Worm (Caenorhabditis elegans) whole organism, L2 larva: ENCODE measurements around the gene C17B7.9.

Experiments used
- C34F6.9 ChIP-seq: fragments of 150-350 bp; optimal IDR thresholded peaks from 2 replicates; lab custom pipeline; 2014; ENCODE audit warnings: missing biosample characterization, missing genetic modification characterization
- F13H6.1 ChIP-seq: sonication (generic microtip); optimal IDR thresholded peaks from 2 replicates; lab custom pipeline; 2016; ENCODE audit warnings: missing genetic modification characterization, missing compliant biosample characterization
- R02D3.7 ChIP-seq: fragments of 150-350 bp; optimal IDR thresholded peaks from 2 replicates; lab custom pipeline; 2014; ENCODE audit warnings: missing biosample characterization, missing genetic modification characterization
- Y55F3AM.14 ChIP-seq: fragments of 200-800 bp; sonication (Bioruptor generic); optimal IDR thresholded peaks from 2 replicates; lab custom pipeline; 2018; ENCODE audit warnings: mild to moderate bottlenecking, missing genetic modification characterization, missing compliant biosample characterization
- ZK546.5 ChIP-seq: sonication (generic microtip); optimal IDR thresholded peaks from 2 replicates; lab custom pipeline; 2017; ENCODE audit warnings: missing biosample characterization, missing genetic modification characterization
- alr-1 ChIP-seq: fragments of 150-350 bp; optimal IDR thresholded peaks from 2 replicates; lab custom pipeline; 2014; ENCODE audit warnings: missing biosample characterization, missing genetic modification characterization
- aly-2 ChIP-seq: fragments of 150-350 bp; optimal IDR thresholded peaks from 2 replicates; lab custom pipeline; 2014; ENCODE audit warnings: missing biosample characterization, missing genetic modification characterization
- ama-1 ChIP-seq: fragments of 150-350 bp; optimal IDR thresholded peaks from 2 replicates; lab custom pipeline; 2018; ENCODE audit warnings: inconsistent platforms
- blmp-1 ChIP-seq: sonication (generic microtip); optimal IDR thresholded peaks from 2 replicates; lab custom pipeline; 2017; ENCODE audit warnings: missing genetic modification characterization, mild to moderate bottlenecking, missing compliant biosample characterization, antibody characterized with exemption, moderate library complexity; ENCODE audit not compliant: insufficient read depth
- ceh-16 ChIP-seq: fragments of 150-350 bp; optimal IDR thresholded peaks from 2 replicates; lab custom pipeline; 2014; ENCODE audit warnings: missing biosample characterization, missing genetic modification characterization
- ceh-82 ChIP-seq: fragments of 150-350 bp; optimal IDR thresholded peaks from 2 replicates; lab custom pipeline; 2014; ENCODE audit warnings: missing biosample characterization, missing genetic modification characterization
- crh-2 ChIP-seq: sonication (generic microtip); optimal IDR thresholded peaks from 2 replicates; lab custom pipeline; 2017; ENCODE audit warnings: missing biosample characterization, missing genetic modification characterization
- dmd-4 ChIP-seq: sonication (generic microtip); optimal IDR thresholded peaks from 2 replicates; lab custom pipeline; 2017; ENCODE audit warnings: missing biosample characterization, missing genetic modification characterization
- egl-27 ChIP-seq: sonication (generic microtip); optimal IDR thresholded peaks from 3 replicates; lab custom pipeline; 2017; ENCODE audit warnings: missing biosample characterization, missing genetic modification reagents, missing genetic modification characterization
- elt-1 ChIP-seq: fragments of 150-350 bp; optimal IDR thresholded peaks from 2 replicates; lab custom pipeline; 2014; ENCODE audit warnings: missing biosample characterization, missing genetic modification characterization
- elt-3 ChIP-seq: sonication (generic microtip); optimal IDR thresholded peaks from 2 replicates; lab custom pipeline; 2017; ENCODE audit warnings: missing biosample characterization, missing genetic modification characterization
- fos-1 ChIP-seq: fragments of 150-350 bp; optimal IDR thresholded peaks from 2 replicates; lab custom pipeline; 2014; ENCODE audit warnings: missing biosample characterization, missing genetic modification characterization
- gmeb-1 ChIP-seq: fragments of 150-350 bp; optimal IDR thresholded peaks from 2 replicates; lab custom pipeline; 2014; ENCODE audit warnings: missing biosample characterization, missing genetic modification characterization
- lin-11 ChIP-seq: fragments of 150-350 bp; sonication (generic microtip); optimal IDR thresholded peaks from 2 replicates; lab custom pipeline; 2014; ENCODE audit warnings: missing biosample characterization, missing genetic modification characterization, inconsistent platforms, mixed read lengths
- lin-13 ChIP-seq: fragments of 150-350 bp; optimal IDR thresholded peaks from 2 replicates; lab custom pipeline; 2014; ENCODE audit warnings: missing biosample characterization, missing genetic modification reagents, missing genetic modification characterization
- lin-39 ChIP-seq: fragments of 150-350 bp; optimal IDR thresholded peaks from 2 replicates; lab custom pipeline; 2014; ENCODE audit warnings: missing biosample characterization, missing genetic modification reagents, missing genetic modification characterization
- lsy-2 ChIP-seq, 2 experiments: fragments of 150-350 bp in 1 of 2; sonication (generic microtip) in 1 of 2; optimal IDR thresholded peaks; 2 replicates each; lab custom pipeline; 2014 to 2017; ENCODE audit warnings: missing biosample characterization in 2 of 2, missing genetic modification characterization in 2 of 2
- mab-5 ChIP-seq: fragments of 150-350 bp; optimal IDR thresholded peaks from 2 replicates; lab custom pipeline; 2014; ENCODE audit warnings: missing biosample characterization, missing genetic modification characterization
- mbf-1 ChIP-seq: sonication (generic microtip); optimal IDR thresholded peaks from 2 replicates; lab custom pipeline; 2017; ENCODE audit warnings: missing biosample characterization, missing genetic modification characterization
- mdl-1 ChIP-seq, 2 experiments: fragments of 150-350 bp in 1 of 2; sonication (generic microtip) in 1 of 2; optimal IDR thresholded peaks; 2 replicates each; lab custom pipeline; 2017; ENCODE audit warnings: missing biosample characterization in 2 of 2, missing genetic modification characterization in 2 of 2
- nhr-10 ChIP-seq: sonication (generic microtip); optimal IDR thresholded peaks from 2 replicates; lab custom pipeline; 2017; ENCODE audit warnings: missing biosample characterization, missing genetic modification characterization
- nhr-11 ChIP-seq: fragments of 150-350 bp; optimal IDR thresholded peaks from 2 replicates; lab custom pipeline; 2014; ENCODE audit warnings: missing biosample characterization, missing genetic modification characterization
- nhr-12 ChIP-seq: fragments of 150-350 bp; optimal IDR thresholded peaks from 2 replicates; lab custom pipeline; 2014; ENCODE audit warnings: missing biosample characterization, missing genetic modification characterization
- nhr-129 ChIP-seq: fragments of 150-350 bp; optimal IDR thresholded peaks from 2 replicates; lab custom pipeline; 2014; ENCODE audit warnings: missing biosample characterization, missing genetic modification characterization
- nhr-21 ChIP-seq: fragments of 150-350 bp; optimal IDR thresholded peaks from 2 replicates; lab custom pipeline; 2014; ENCODE audit warnings: missing biosample characterization, missing genetic modification characterization
- nhr-23 ChIP-seq: fragments of 150-350 bp; optimal IDR thresholded peaks from 2 replicates; lab custom pipeline; 2014; ENCODE audit warnings: missing biosample characterization, missing genetic modification reagents, missing genetic modification characterization
- nhr-237 ChIP-seq: fragments of 150-350 bp; optimal IDR thresholded peaks from 2 replicates; lab custom pipeline; 2014; ENCODE audit warnings: missing biosample characterization, missing genetic modification characterization
- nhr-25 ChIP-seq: fragments of 150-350 bp; sonication (generic microtip); optimal IDR thresholded peaks from 3 replicates; lab custom pipeline; 2014; ENCODE audit warnings: missing biosample characterization, missing genetic modification characterization
- nhr-6 ChIP-seq: fragments of 150-350 bp; optimal IDR thresholded peaks from 2 replicates; lab custom pipeline; 2014; ENCODE audit warnings: missing biosample characterization, missing genetic modification characterization
- nhr-77 ChIP-seq: fragments of 150-350 bp; optimal IDR thresholded peaks from 2 replicates; lab custom pipeline; 2014; ENCODE audit warnings: missing biosample characterization, missing genetic modification characterization
- peb-1 ChIP-seq: fragments of 150-350 bp; optimal IDR thresholded peaks from 2 replicates; lab custom pipeline; 2014; ENCODE audit warnings: missing biosample characterization, missing genetic modification characterization
- sem-4 ChIP-seq: fragments of 150-350 bp; optimal IDR thresholded peaks from 2 replicates; lab custom pipeline; 2014; ENCODE audit warnings: missing biosample characterization, missing genetic modification reagents, missing genetic modification characterization
- skn-1 ChIP-seq: sonication (generic microtip); optimal IDR thresholded peaks from 2 replicates; lab custom pipeline; 2017; ENCODE audit warnings: missing biosample characterization, missing genetic modification characterization
- sma-3 ChIP-seq: sonication (generic microtip); optimal IDR thresholded peaks from 2 replicates; lab custom pipeline; 2016; ENCODE audit warnings: missing genetic modification reagents, missing genetic modification characterization, missing compliant biosample characterization
- sma-9 ChIP-seq, 2 experiments: fragments of 150-350 bp in 1 of 2; sonication (generic microtip) in 1 of 2; optimal IDR thresholded peaks; 2 replicates each; lab custom pipeline; 2014 to 2016; ENCODE audit warnings: missing genetic modification characterization in 2 of 2, mild to moderate bottlenecking in 1 of 2, missing biosample characterization in 1 of 2, missing compliant biosample characterization in 1 of 2, missing genetic modification reagents in 1 of 2, moderate library complexity in 1 of 2
- snpc-4 ChIP-seq: fragments of 150-350 bp; optimal IDR thresholded peaks from 2 replicates; lab custom pipeline; 2014; ENCODE audit warnings: missing biosample characterization, missing genetic modification characterization
- unc-39 ChIP-seq: fragments of 150-350 bp; optimal IDR thresholded peaks from 2 replicates; lab custom pipeline; 2014; ENCODE audit warnings: missing biosample characterization, missing genetic modification characterization
- unc-55 ChIP-seq: fragments of 150-350 bp; sonication (generic microtip); optimal IDR thresholded peaks from 3 replicates; lab custom pipeline; 2014; ENCODE audit warnings: missing biosample characterization, missing genetic modification reagents, missing genetic modification characterization
- unc-62 ChIP-seq: fragments of 150-350 bp; optimal IDR thresholded peaks from 2 replicates; lab custom pipeline; 2014; ENCODE audit warnings: missing biosample characterization, missing genetic modification reagents, missing genetic modification characterization
- zag-1 ChIP-seq: fragments of 150-350 bp; optimal IDR thresholded peaks from 2 replicates; lab custom pipeline; 2014; ENCODE audit warnings: missing biosample characterization, missing genetic modification characterization
- ztf-1 ChIP-seq: fragments of 200-800 bp; sonication (Bioruptor generic); conservative IDR thresholded peaks from 2 replicates; pipeline ENCODE4 v1.3.6; 2022; ENCODE audit warnings: missing genetic modification characterization, missing compliant biosample characterization
- ztf-11 ChIP-seq: sonication (generic microtip); optimal IDR thresholded peaks from 2 replicates; lab custom pipeline; 2017; ENCODE audit warnings: missing biosample characterization, missing genetic modification characterization
- ztf-4 ChIP-seq: fragments of 150-350 bp; optimal IDR thresholded peaks from 2 replicates; lab custom pipeline; 2014; ENCODE audit warnings: missing biosample characterization, missing genetic modification characterization

C17B7.9 gene

DNA sequence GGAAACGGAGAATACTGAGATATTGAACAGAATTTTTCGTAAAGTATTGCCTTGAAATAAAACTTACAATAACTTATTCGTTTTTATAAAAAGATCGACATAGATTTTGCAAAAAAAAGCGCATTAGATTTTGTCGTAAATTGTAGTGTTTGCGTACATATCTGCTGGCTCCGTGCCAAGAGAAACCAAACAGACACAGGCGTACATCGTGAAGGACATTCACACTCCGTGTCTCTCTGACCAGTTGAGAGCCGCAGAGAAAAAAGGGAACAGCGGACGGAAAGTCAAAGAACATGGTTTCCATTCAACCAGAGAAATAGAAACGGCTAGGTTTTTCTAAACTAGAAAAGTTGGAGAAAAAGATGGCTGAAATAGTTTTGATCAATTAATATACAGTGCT lies 16.6 kb downstream of the C17B7.9 start, which contains the start of gene arrd-19:
arrd-19 (minus strand) TSS at position 209 of the 400 bp plus-strand sequence.
- TF ChIP-seq nhr-11 = no peak
- no peak for TF ChIP-seq ztf-1 (GFP tag; lab: Robert Waterston, UW)
- no peak for TF ChIP-seq mbf-1
- peak; percentile 58 to 65 for TF ChIP-seq mdl-1 (tag; optimal IDR thresholded peaks at IDR 0.05; lab: Kevin White, UChicago)
- no peak for TF ChIP-seq R02D3.7 (tag; lab: Kevin White, UChicago)
- peak; percentile 98 for TF ChIP-seq sma-9 (GFP tag; optimal IDR thresholded peaks at IDR 0.05; lab: Kevin White, UChicago)
- no peak for TF ChIP-seq sma-9 (tag; optimal IDR thresholded peaks at IDR 0.05; lab: Kevin White, UChicago)
- TF ChIP-seq alr-1 (tag; lab: Kevin White, UChicago) = no peak
- TF ChIP-seq lin-11 (tag; lab: Kevin White, UChicago) = peak; percentile 24
- TF ChIP-seq egl-27 (tag; lab: Kevin White, UChicago) = peak; percentile 78
- TF ChIP-seq mab-5 (tag; lab: Kevin White, UChicago) = no peak
- peak; percentile 64 for TF ChIP-seq zag-1 (tag; lab: Kevin White, UChicago)
- TF ChIP-seq nhr-23 (tag; lab: Kevin White, UChicago) = no peak
- TF ChIP-seq peb-1 (tag; lab: Kevin White, UChicago) = no peak
- peak; percentile 47 for TF ChIP-seq gmeb-1 (tag; lab: Kevin White, UChicago)
- peak; percentile 40 for TF ChIP-seq ztf-4
- TF ChIP-seq unc-39 (tag; lab: Kevin White, UChicago) = no peak
- no peak for TF ChIP-seq ceh-82 (tag; lab: Kevin White, UChicago)
- TF ChIP-seq unc-55 (GFP tag; lab: Kevin White, UChicago) = peak; percentile 69
- peak; percentile 80 for TF ChIP-seq crh-2 (tag; lab: Kevin White, UChicago)
- TF ChIP-seq ztf-11 (tag; lab: Kevin White, UChicago) = no peak
- peak; percentile 91 for TF ChIP-seq C34F6.9
- TF ChIP-seq nhr-25 = peak; percentile 84
- TF ChIP-seq lsy-2 (tag; optimal IDR thresholded peaks at IDR 0.05; lab: Kevin White, UChicago) = peak; percentile 41 to 88
- peak; percentile 76 for TF ChIP-seq lin-13 (GFP tag; lab: Kevin White, UChicago)
- TF ChIP-seq fos-1 (tag; lab: Kevin White, UChicago) = peak; percentile 72
- no peak for TF ChIP-seq aly-2 (tag; lab: Kevin White, UChicago)
- TF ChIP-seq elt-3 (tag; lab: Kevin White, UChicago) = no peak
- peak; percentile 68 for TF ChIP-seq blmp-1 (tag; lab: Kevin White, UChicago)
- no peak for TF ChIP-seq nhr-10 (tag; lab: Kevin White, UChicago)
- TF ChIP-seq unc-62 = no peak
- TF ChIP-seq sma-3 (GFP tag; lab: Kevin White, UChicago) = peak; percentile 72
- TF ChIP-seq nhr-12 (tag; lab: Kevin White, UChicago) = no peak
- TF ChIP-seq elt-1 (tag; lab: Kevin White, UChicago) = no peak
- TF ChIP-seq snpc-4 (tag; lab: Kevin White, UChicago) = peak; percentile 31
- peak; percentile 76 for TF ChIP-seq nhr-6 (tag; lab: Kevin White, UChicago)
- TF ChIP-seq nhr-237 (tag; lab: Kevin White, UChicago) = no peak
- TF ChIP-seq ZK546.5 (tag; lab: Kevin White, UChicago) = no peak
- TF ChIP-seq dmd-4 = no peak
- no peak for TF ChIP-seq Y55F3AM.14 (GFP tag; lab: Kevin White, UChicago)
- TF ChIP-seq lin-39 = no peak
- no peak for TF ChIP-seq ceh-16 (tag; lab: Kevin White, UChicago)
- TF ChIP-seq nhr-21 (tag; lab: Kevin White, UChicago) = peak; percentile 82
- TF ChIP-seq nhr-129 (tag; lab: Kevin White, UChicago) = peak; percentile 80
- TF ChIP-seq skn-1 = no peak
- TF ChIP-seq F13H6.1 (tag; lab: Kevin White, UChicago) = peak; percentile 91
- TF ChIP-seq nhr-77 (tag; lab: Kevin White, UChicago) = no peak
- peak; percentile 64 for TF ChIP-seq sem-4 (tag; lab: Kevin White, UChicago)
- no peak for TF ChIP-seq ama-1
- TF ChIP-seq, all 48 proteins: peak for 22
